Fruit fly (Drosophila melanogaster) whole organism, wandering third instar larva: ENCODE measurements around the gene CG14410.

Experiments
- Abd-B ChIP-seq: fragments of >200 bp; optimal IDR thresholded peaks from 2 replicates; lab custom pipeline; 2017; ENCODE audit warnings: missing biosample characterization, missing genetic modification characterization
- CG32264 ChIP-seq: fragments of 200-800 bp; sonication (Bioruptor generic); optimal IDR thresholded peaks from 2 replicates; lab custom pipeline; 2016; ENCODE audit warnings: missing biosample characterization, missing genetic modification characterization
- CrebA ChIP-seq: fragments of 200-800 bp; sonication (Bioruptor generic); optimal IDR thresholded peaks from 2 replicates; lab custom pipeline; 2016; ENCODE audit warnings: missing biosample characterization, mild to moderate bottlenecking, missing genetic modification characterization, borderline replicate concordance
- Dfd ChIP-seq: fragments of >200 bp; optimal IDR thresholded peaks from 2 replicates; lab custom pipeline; 2017; ENCODE audit warnings: missing biosample characterization, missing genetic modification characterization
- Dif ChIP-seq: fragments of 200-275, 200-300 bp; sonication (Bioruptor generic); optimal IDR thresholded peaks from 2 replicates; lab custom pipeline; 2018; ENCODE audit warnings: missing biosample characterization, missing genetic modification characterization; ENCODE audit not compliant: partially characterized antibody
- GATAd ChIP-seq: sonication (Bioruptor generic); optimal IDR thresholded peaks from 2 replicates; lab custom pipeline; 2016; ENCODE audit warnings: missing biosample characterization, missing genetic modification characterization
- HLH106 ChIP-seq: fragments of 200-800 bp; optimal IDR thresholded peaks from 3 replicates; lab custom pipeline; 2019; ENCODE audit warnings: missing biosample characterization, mild to moderate bottlenecking, missing genetic modification characterization, moderate library complexity
- Hnf4 ChIP-seq: fragments of 200-800 bp; sonication (Bioruptor generic); optimal IDR thresholded peaks from 2 replicates; lab custom pipeline; 2016; ENCODE audit warnings: missing biosample characterization, mild to moderate bottlenecking, missing genetic modification characterization
- Hr83 ChIP-seq: fragments of 200-300 bp; sonication (Bioruptor generic); optimal IDR thresholded peaks from 2 replicates; lab custom pipeline; 2016; ENCODE audit warnings: missing biosample characterization, mild to moderate bottlenecking, missing genetic modification characterization, moderate library complexity; ENCODE audit not compliant: poor library complexity, severe bottlenecking
- Mio ChIP-seq: sonication (Bioruptor generic); optimal IDR thresholded peaks from 2 replicates; lab custom pipeline; 2016; ENCODE audit warnings: missing biosample characterization, missing genetic modification characterization
- Myc ChIP-seq: fragments of >200 bp; optimal IDR thresholded peaks from 2 replicates; lab custom pipeline; 2017
- N ChIP-seq: fragments of >200 bp; optimal IDR thresholded peaks from 2 replicates; lab custom pipeline; 2018; ENCODE audit warnings: missing biosample characterization, missing external identifiers, missing genetic modification characterization
- OdsH ChIP-seq: fragments of 200-800 bp; sonication (Bioruptor generic); optimal IDR thresholded peaks from 2 replicates; lab custom pipeline; 2016; ENCODE audit warnings: missing biosample characterization, mild to moderate bottlenecking, missing genetic modification characterization
- Rel ChIP-seq, 2 experiments: fragments of 200-800 bp; sonication (Bioruptor generic) in 1 of 2; optimal IDR thresholded peaks; 2 replicates in 1 of 2; 3 replicates in 1 of 2; lab custom pipeline; 2016 to 2019; ENCODE audit warnings: mild to moderate bottlenecking in 2 of 2, missing biosample characterization in 2 of 2, missing genetic modification characterization in 2 of 2, moderate library complexity in 1 of 2
- Sp1 ChIP-seq: fragments of 200-800 bp; sonication (Bioruptor generic); optimal IDR thresholded peaks from 3 replicates; lab custom pipeline; 2019; ENCODE audit warnings: missing biosample characterization, mild to moderate bottlenecking, missing genetic modification characterization, moderate library complexity
- Vsx2 ChIP-seq: fragments of 200-300, 225-300 bp; sonication (Bioruptor generic); optimal IDR thresholded peaks from 2 replicates; lab custom pipeline; 2018; ENCODE audit warnings: missing biosample characterization, missing genetic modification characterization; ENCODE audit not compliant: partially characterized antibody
- br ChIP-seq: fragments of 200-800 bp; sonication (Bioruptor generic); optimal IDR thresholded peaks from 2 replicates; lab custom pipeline; 2016; ENCODE audit warnings: missing biosample characterization, missing genetic modification characterization
- brk ChIP-seq: fragments of 200-800 bp; sonication (Bioruptor generic); optimal IDR thresholded peaks from 2 replicates; lab custom pipeline; 2016; ENCODE audit warnings: missing biosample characterization, mild to moderate bottlenecking, missing genetic modification characterization
- dl ChIP-seq, 2 experiments: fragments of 175-275, 200-275 bp in 1 of 2; fragments of 200-275 bp in 1 of 2; sonication (Bioruptor generic); optimal IDR thresholded peaks; lab custom pipeline; 2018; ENCODE audit warnings: mild to moderate bottlenecking in 2 of 2, missing biosample characterization in 2 of 2, missing genetic modification characterization in 2 of 2, moderate library complexity in 2 of 2; ENCODE audit not compliant: partially characterized antibody in 2 of 2, insufficient read depth in 1 of 2
- dmrt93B ChIP-seq: fragments of 200-800 bp; sonication (Bioruptor generic); optimal IDR thresholded peaks from 2 replicates; lab custom pipeline; 2018; ENCODE audit warnings: missing biosample characterization, mild to moderate bottlenecking, missing genetic modification characterization
- dsf ChIP-seq: sonication (Bioruptor generic); optimal IDR thresholded peaks from 2 replicates; lab custom pipeline; 2016; ENCODE audit warnings: missing biosample characterization, missing genetic modification characterization, borderline replicate concordance
- ey ChIP-seq: fragments of 200-800 bp; sonication (Bioruptor generic); optimal IDR thresholded peaks from 2 replicates; lab custom pipeline; 2016; ENCODE audit warnings: missing biosample characterization, missing genetic modification characterization
- foxo ChIP-seq, 2 experiments: fragments of 200-800 bp; sonication (Bioruptor generic); optimal IDR thresholded peaks; 2 replicates in 1 of 2; 3 replicates in 1 of 2; lab custom pipeline; 2016 to 2017; ENCODE audit warnings: missing biosample characterization in 2 of 2, missing genetic modification characterization in 2 of 2
- fru ChIP-seq: fragments of 200-800 bp; sonication (Bioruptor generic); optimal IDR thresholded peaks from 3 replicates; lab custom pipeline; 2016; ENCODE audit warnings: missing biosample characterization, mild to moderate bottlenecking, missing genetic modification characterization
- jim ChIP-seq: fragments of 175-275, 200-325 bp; sonication (Bioruptor generic); optimal IDR thresholded peaks from 2 replicates; lab custom pipeline; 2016; ENCODE audit warnings: missing biosample characterization, mild to moderate bottlenecking, missing genetic modification characterization
- lola ChIP-seq: fragments of >200 bp; optimal IDR thresholded peaks from 2 replicates; lab custom pipeline; 2017; ENCODE audit warnings: missing biosample characterization, missing genetic modification characterization
- pan ChIP-seq: fragments of >200 bp; optimal IDR thresholded peaks from 2 replicates; lab custom pipeline; 2017
- psq ChIP-seq: fragments of 200-800 bp; sonication (Bioruptor generic); optimal IDR thresholded peaks from 3 replicates; lab custom pipeline; 2017; ENCODE audit warnings: missing biosample characterization, mild to moderate bottlenecking, missing genetic modification characterization, moderate library complexity
- rgr ChIP-seq: fragments of 200-800 bp; sonication (Bioruptor generic); optimal IDR thresholded peaks from 3 replicates; lab custom pipeline; 2016; ENCODE audit warnings: missing biosample characterization, mild to moderate bottlenecking, missing genetic modification characterization
- sv ChIP-seq: fragments of 200-800 bp; sonication (Bioruptor generic); optimal IDR thresholded peaks from 3 replicates; lab custom pipeline; 2016; ENCODE audit warnings: missing biosample characterization, missing genetic modification characterization
- tai ChIP-seq: sonication (Bioruptor generic); optimal IDR thresholded peaks from 2 replicates; lab custom pipeline; 2016; ENCODE audit warnings: missing biosample characterization, missing genetic modification characterization
- usp ChIP-seq: fragments of >200 bp; optimal IDR thresholded peaks from 2 replicates; lab custom pipeline; 2017; ENCODE audit warnings: missing biosample characterization, missing genetic modification characterization
- woc ChIP-seq: sonication (Bioruptor generic); optimal IDR thresholded peaks from 2 replicates; lab custom pipeline; 2016; ENCODE audit warnings: missing biosample characterization, mild to moderate bottlenecking, missing genetic modification characterization

CG14410 gene

DNA sequence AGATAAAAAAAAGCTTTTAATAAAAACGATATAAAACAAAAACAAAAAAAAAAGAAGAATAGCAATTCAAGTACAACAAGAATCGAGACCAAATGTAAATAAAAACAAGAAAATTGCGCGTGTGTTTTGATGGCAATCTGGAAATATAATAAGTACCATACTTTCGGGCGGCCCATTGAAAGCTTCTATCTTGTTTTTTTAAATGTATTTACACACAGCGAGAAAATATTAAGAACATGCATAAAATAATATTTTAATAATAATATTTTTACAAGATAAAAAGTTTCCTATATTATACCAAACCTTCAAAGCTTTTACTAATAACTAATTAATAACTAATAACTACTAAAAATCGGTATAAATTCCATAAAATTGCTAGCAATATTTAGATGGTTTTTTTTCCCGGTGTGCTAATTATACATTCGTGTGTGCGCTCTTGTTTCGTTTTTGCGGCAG, 3.9 kb downstream of the CG14410 start:
- TF ChIP-seq rgr = peak; percentile 2
- TF ChIP-seq woc (GFP tag; lab: Kevin White, UChicago) = no peak
- TF ChIP-seq N (GFP tag; lab: Kevin White, UChicago) = no peak
- no peak for TF ChIP-seq lola
- TF ChIP-seq pan (lab: Kevin White, UChicago) = no peak
- TF ChIP-seq usp (GFP tag; lab: Kevin White, UChicago) = no peak
- TF ChIP-seq br (GFP tag; lab: Kevin White, UChicago) = no peak
- TF ChIP-seq Sp1 = peak; percentile 52
- TF ChIP-seq foxo (GFP tag; optimal IDR thresholded peaks at IDR 0.05; lab: Kevin White, UChicago) = peak in 1 of 2 experiments; percentile 44
- no peak for TF ChIP-seq Abd-B (GFP tag; lab: Kevin White, UChicago)
- TF ChIP-seq OdsH (GFP tag; lab: Kevin White, UChicago) = peak; percentile 23
- TF ChIP-seq Hnf4 (GFP tag; lab: Kevin White, UChicago) = no peak
- TF ChIP-seq HLH106 (tag; lab: Kevin White, UChicago) = peak; percentile 50
- no peak for TF ChIP-seq CG32264
- no peak for TF ChIP-seq CrebA (GFP tag; lab: Kevin White, UChicago)

DNA sequence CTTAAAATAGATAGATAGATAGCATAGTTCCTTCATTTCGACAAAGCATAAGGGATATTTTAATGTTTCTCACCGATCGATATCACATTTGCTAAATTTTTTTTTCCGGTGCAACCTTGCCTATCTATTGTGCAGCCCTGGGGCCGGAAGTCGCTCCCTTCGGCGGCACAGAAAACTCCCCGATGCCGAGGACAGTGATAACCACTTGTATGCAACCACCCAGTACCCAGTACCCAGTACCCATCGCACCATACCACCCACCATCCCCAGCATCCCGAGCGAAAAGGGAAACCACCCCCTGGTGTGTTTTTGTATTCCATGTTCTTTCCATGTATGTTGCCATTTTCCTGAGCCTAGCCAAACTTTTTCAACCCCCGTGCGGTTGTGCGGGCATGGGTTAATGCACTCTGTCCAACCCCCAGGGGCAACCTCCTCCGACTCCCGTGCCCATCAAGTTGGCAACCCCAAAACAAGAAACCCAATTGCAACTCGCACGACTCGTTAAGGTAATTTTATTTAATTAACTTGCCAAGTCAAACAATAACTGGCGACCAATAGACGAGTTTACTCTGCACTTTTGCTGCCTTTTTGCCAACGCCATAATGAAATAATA, 5.5 kb downstream of the CG14410 start:
- TF ChIP-seq Myc (lab: Kevin White, UChicago) (no peak), dsf (GFP tag; lab: Kevin White, UChicago) (no peak), Hnf4 (GFP tag; lab: Kevin White, UChicago) (no peak), ey (no peak), rgr (no peak), dl (GFP tag; optimal IDR thresholded peaks at IDR 0.05; lab: Kevin White, UChicago; ENCODE audit: insufficient read depth in 1 of 2, partially characterized antibody in 2 of 2) (no peak), sv (GFP tag; lab: Kevin White, UChicago) (no peak), Mio (GFP tag; lab: Kevin White, UChicago) (no peak), jim (GFP tag; lab: Kevin White, UChicago) (no peak), Sp1 (no peak), OdsH (GFP tag; lab: Kevin White, UChicago) (no peak), GATAd (no peak), psq (no peak), woc (GFP tag; lab: Kevin White, UChicago) (no peak), pan (lab: Kevin White, UChicago) (no peak), N (GFP tag; lab: Kevin White, UChicago) (no peak)

dm6 chrX:14844657-14845056, 8.1 kb downstream of the CG14410 start, which contains the start of gene CG12539:
CG12539 (minus strand) TSS chrX:14844757.
- no peak for TF ChIP-seq Vsx2 (GFP tag; lab: Kevin White, UChicago)
- no peak for TF ChIP-seq CrebA (GFP tag; lab: Kevin White, UChicago)
- TF ChIP-seq Rel (GFP tag; optimal IDR thresholded peaks at IDR 0.05; lab: Kevin White, UChicago) = no peak
- no peak for TF ChIP-seq Rel (tag; optimal IDR thresholded peaks at IDR 0.05; lab: Kevin White, UChicago)
- no peak for TF ChIP-seq usp (GFP tag; lab: Kevin White, UChicago)
- no peak for TF ChIP-seq pan (lab: Kevin White, UChicago)
- TF ChIP-seq Dfd = no peak
- no peak for TF ChIP-seq dmrt93B (GFP tag; lab: Kevin White, UChicago)
- no peak for TF ChIP-seq fru (GFP tag; lab: Kevin White, UChicago)
- no peak for TF ChIP-seq HLH106 (tag; lab: Kevin White, UChicago)
- no peak for TF ChIP-seq Dif (GFP tag; lab: Kevin White, UChicago)
- TF ChIP-seq Myc (lab: Kevin White, UChicago) = no peak
- TF ChIP-seq brk = no peak
- TF ChIP-seq Hnf4 (GFP tag; lab: Kevin White, UChicago) = no peak
- TF ChIP-seq Hr83 = no peak
- no peak for TF ChIP-seq tai (GFP tag; lab: Kevin White, UChicago)
- TF ChIP-seq sv (GFP tag; lab: Kevin White, UChicago) = no peak
- TF ChIP-seq OdsH (GFP tag; lab: Kevin White, UChicago) = no peak
- no peak for TF ChIP-seq psq
